Worm (Caenorhabditis elegans) whole organism, L4 larva: ENCODE results near the gene Y75B12B.3.
A peak's percentile ranks its signal among the peaks of the same experiment; 100 is the strongest.

ENCODE experiments used
- F10B5.3 ChIP-seq: sonication (generic microtip); optimal IDR thresholded peaks from 2 replicates; lab custom pipeline; 2016; ENCODE audit warnings: mild to moderate bottlenecking, missing genetic modification characterization, missing compliant biosample characterization
- T26A8.4 ChIP-seq: fragments of 200-800 bp; sonication (Bioruptor generic); IDR thresholded peaks from 2 replicates; pipeline ENCODE4 v1.3.6; 2022; ENCODE audit warnings: missing genetic modification characterization, missing compliant biosample characterization
- Y105C5A.15 ChIP-seq: fragments of 200-800 bp; sonication (Bioruptor generic); IDR thresholded peaks from 2 replicates; pipeline ENCODE4 v1.3.6; 2022; ENCODE audit warnings: missing genetic modification characterization, missing compliant biosample characterization
- Y48G9A.11 ChIP-seq: fragments of 200-800 bp; sonication (Bioruptor generic); IDR thresholded peaks from 2 replicates; pipeline ENCODE4 v1.3.6; 2022; ENCODE audit warnings: missing genetic modification reagents, missing genetic modification characterization, missing compliant biosample characterization
- aha-1 ChIP-seq: fragments of 150-350 bp; peaks from one replicate; lab custom pipeline; 2014; ENCODE audit warnings: missing biosample characterization, missing genetic modification characterization
- attf-4 ChIP-seq: sonication (generic microtip); optimal IDR thresholded peaks from 3 replicates; lab custom pipeline; 2017; ENCODE audit warnings: missing biosample characterization, missing genetic modification characterization
- ceh-20 ChIP-seq: fragments of 200-800 bp; sonication (Bioruptor generic); IDR thresholded peaks from 2 replicates; pipeline ENCODE4 v1.3.6; 2022; ENCODE audit warnings: missing genetic modification reagents, missing genetic modification characterization, missing compliant biosample characterization
- ceh-44 ChIP-seq: fragments of 200-800 bp; sonication (Bioruptor generic); IDR thresholded peaks from 2 replicates; pipeline ENCODE4 v1.3.6; 2022; ENCODE audit warnings: missing genetic modification reagents, missing genetic modification characterization, missing compliant biosample characterization
- ceh-62 ChIP-seq: sonication (generic microtip); optimal IDR thresholded peaks from 2 replicates; lab custom pipeline; 2017; ENCODE audit warnings: missing biosample characterization, missing genetic modification characterization
- dmd-6 ChIP-seq: fragments of 200-800 bp; sonication (Bioruptor generic); IDR thresholded peaks from 2 replicates; pipeline ENCODE4 v1.3.6; 2022; ENCODE audit warnings: missing genetic modification reagents, missing genetic modification characterization, missing compliant biosample characterization
- duxl-1 ChIP-seq: sonication (generic microtip); optimal IDR thresholded peaks from 2 replicates; lab custom pipeline; 2016; ENCODE audit warnings: mild to moderate bottlenecking, missing genetic modification characterization, moderate library complexity, missing compliant biosample characterization; ENCODE audit not compliant: poor library complexity
- dve-1 ChIP-seq: sonication (generic microtip); optimal IDR thresholded peaks from 2 replicates; lab custom pipeline; 2017; ENCODE audit warnings: antibody characterized with exemption, mild to moderate bottlenecking, missing genetic modification characterization, missing compliant biosample characterization; ENCODE audit not compliant: insufficient read depth
- hlh-11 ChIP-seq: fragments of 200-800 bp; sonication (Bioruptor generic); optimal IDR thresholded peaks from 2 replicates; lab custom pipeline; 2018; ENCODE audit warnings: mild to moderate bottlenecking, missing genetic modification characterization, missing compliant biosample characterization
- hlh-30 ChIP-seq: sonication (generic microtip); optimal IDR thresholded peaks from 2 replicates; lab custom pipeline; 2017; ENCODE audit warnings: antibody characterized with exemption, mild to moderate bottlenecking, missing genetic modification characterization, missing compliant biosample characterization; ENCODE audit not compliant: insufficient read depth
- hmg-1.1 ChIP-seq: fragments of 200-800 bp; sonication (Bioruptor generic); IDR thresholded peaks from 2 replicates; pipeline ENCODE4 v1.3.6; 2022; ENCODE audit warnings: missing genetic modification reagents, missing genetic modification characterization, missing compliant biosample characterization
- lin-13 ChIP-seq: fragments of 150-350 bp; optimal IDR thresholded peaks from 2 replicates; lab custom pipeline; 2014; ENCODE audit warnings: missing biosample characterization, missing genetic modification reagents, missing genetic modification characterization
- lin-38 ChIP-seq: fragments of 200-800 bp; sonication (Bioruptor generic); IDR thresholded peaks from 2 replicates; pipeline ENCODE4 v1.3.6; 2022; ENCODE audit warnings: missing genetic modification reagents, missing genetic modification characterization, missing compliant biosample characterization
- lin-39 ChIP-seq: fragments of 150-350 bp; optimal IDR thresholded peaks from 2 replicates; lab custom pipeline; 2014; ENCODE audit warnings: missing biosample characterization, missing genetic modification reagents, missing genetic modification characterization
- madf-5 ChIP-seq, 2 experiments: fragments of 200-800 bp; sonication (Bioruptor generic); IDR thresholded peaks; 2 replicates each; pipeline ENCODE4 v1.3.6; 2022; ENCODE audit warnings: missing compliant biosample characterization in 2 of 2, missing genetic modification characterization in 2 of 2
- mdl-1 ChIP-seq, 2 experiments: fragments of 150-350 bp in 1 of 2; sonication (generic microtip) in 1 of 2; optimal IDR thresholded peaks; 2 replicates each; lab custom pipeline; 2014 to 2017; ENCODE audit warnings: missing biosample characterization in 2 of 2, missing genetic modification characterization in 2 of 2
- mdt-29 ChIP-seq: fragments of 200-800 bp; sonication (Bioruptor generic); IDR thresholded peaks from 2 replicates; pipeline ENCODE4 v1.3.6; 2022; ENCODE audit warnings: missing genetic modification reagents, missing genetic modification characterization, missing compliant biosample characterization
- mep-1 ChIP-seq: fragments of 150-350 bp; sonication (generic microtip); optimal IDR thresholded peaks from 3 replicates; lab custom pipeline; 2014; ENCODE audit warnings: missing biosample characterization, missing genetic modification characterization
- mxl-2 ChIP-seq: fragments of 200-800 bp; sonication (Bioruptor generic); conservative IDR thresholded peaks from 2 replicates; pipeline ENCODE4 v1.3.6; 2022; ENCODE audit warnings: missing genetic modification reagents, missing genetic modification characterization, missing compliant biosample characterization
- nhr-10 ChIP-seq: fragments of 150-350 bp; optimal IDR thresholded peaks from 2 replicates; lab custom pipeline; 2014; ENCODE audit warnings: missing biosample characterization, missing genetic modification characterization
- nhr-11 ChIP-seq: fragments of 150-350 bp; optimal IDR thresholded peaks from 2 replicates; lab custom pipeline; 2014; ENCODE audit warnings: missing biosample characterization, missing genetic modification characterization
- nhr-28 ChIP-seq: fragments of 150-350 bp; optimal IDR thresholded peaks from 2 replicates; lab custom pipeline; 2014; ENCODE audit warnings: missing biosample characterization, missing genetic modification characterization
- nhr-48 ChIP-seq: sonication (generic microtip); optimal IDR thresholded peaks from 2 replicates; lab custom pipeline; 2016; ENCODE audit warnings: mild to moderate bottlenecking, missing genetic modification characterization, missing compliant biosample characterization
- nhr-76 ChIP-seq: fragments of 150-350 bp; optimal IDR thresholded peaks from 2 replicates; lab custom pipeline; 2014; ENCODE audit warnings: missing biosample characterization, missing genetic modification characterization
- pha-4 ChIP-seq, 2 experiments: fragments of 150-350 bp in 1 of 2; fragments of 200-800 bp in 1 of 2; sonication (Bioruptor generic) in 1 of 2; IDR thresholded peaks in 1 of 2; optimal IDR thresholded peaks in 1 of 2; 2 replicates each; pipeline versions ENCODE4 v1.3.6 to Lab custom; 2014 to 2022; ENCODE audit warnings: missing genetic modification characterization in 2 of 2, missing genetic modification reagents in 2 of 2, missing biosample characterization in 1 of 2, missing compliant biosample characterization in 1 of 2
- pqm-1 ChIP-seq: sonication (generic microtip); optimal IDR thresholded peaks from 2 replicates; lab custom pipeline; 2017; ENCODE audit warnings: missing biosample characterization, missing genetic modification characterization
- saeg-2 ChIP-seq: fragments of 200-800 bp; sonication (Bioruptor generic); IDR thresholded peaks from 2 replicates; pipeline ENCODE4 v1.3.6; 2022; ENCODE audit warnings: missing genetic modification reagents, missing genetic modification characterization, missing compliant biosample characterization
- snpc-1.2 ChIP-seq: fragments of 200-800 bp; sonication (Bioruptor generic); IDR thresholded peaks from 2 replicates; pipeline ENCODE4 v1.3.6; 2022; ENCODE audit warnings: missing genetic modification reagents, missing genetic modification characterization, missing compliant biosample characterization
- zfp-2 ChIP-seq: sonication (generic microtip); optimal IDR thresholded peaks from 2 replicates; lab custom pipeline; 2016; ENCODE audit warnings: mild to moderate bottlenecking, missing genetic modification characterization, missing compliant biosample characterization
- zip-2 ChIP-seq: fragments of 150-350 bp; optimal IDR thresholded peaks from 2 replicates; lab custom pipeline; 2014; ENCODE audit warnings: missing biosample characterization, missing genetic modification characterization
- ztf-11 ChIP-seq: fragments of 150-350 bp; optimal IDR thresholded peaks from 2 replicates; lab custom pipeline; 2014; ENCODE audit warnings: missing biosample characterization, missing genetic modification characterization
- ztf-7 ChIP-seq: fragments of 150-350 bp; optimal IDR thresholded peaks from 2 replicates; lab custom pipeline; 2014; ENCODE audit warnings: missing biosample characterization, missing genetic modification characterization

Y75B12B.3 gene

ce11 chrV:15184097-15185040 lies 1.7 kb downstream of the Y75B12B.3 start, which contains the start of gene Y75B12B.1 (continued):
- TF ChIP-seq nhr-76 (tag; lab: Kevin White, UChicago) (no peak), T26A8.4 (GFP tag; lab: Robert Waterston, UW) (no peak), Y48G9A.11 (peak; percentile 21; the same call in 1 of the 2 replicates), ztf-11 (tag; lab: Kevin White, UChicago) (no peak), ceh-20 (GFP tag; lab: Robert Waterston, UW) (no peak), nhr-11 (tag; lab: Kevin White, UChicago) (no peak), nhr-48 (tag; lab: Kevin White, UChicago) (no peak), duxl-1 (tag; lab: Kevin White, UChicago) (no peak), nhr-10 (tag; lab: Kevin White, UChicago) (no peak), ceh-44 (GFP tag; lab: Robert Waterston, UW) (no peak), Y105C5A.15 (no peak), snpc-1.2 (GFP tag; lab: Robert Waterston, UW) (0 out of 2 replicates have a peak, but pooled peaks have one; percentile 39), mdl-1 (tag; optimal IDR thresholded peaks at IDR 0.05; lab: Kevin White, UChicago) (no peak), pqm-1 (tag; lab: Kevin White, UChicago) (no peak), hmg-1.1 (GFP tag; lab: Robert Waterston, UW) (no peak), lin-38 (GFP tag; lab: Robert Waterston, UW) (peak; percentile 74), zfp-2 (tag; lab: Kevin White, UChicago) (no peak), mdt-29 (no peak), hlh-11 (tag; lab: Kevin White, UChicago) (no peak), F10B5.3 (tag; lab: Kevin White, UChicago) (no peak), ztf-7 (tag; lab: Kevin White, UChicago) (no peak), mxl-2 (GFP tag; lab: Robert Waterston, UW) (no peak), ceh-62 (tag; lab: Kevin White, UChicago) (no peak), attf-4 (tag; lab: Kevin White, UChicago) (no peak), madf-5 (GFP tag; IDR thresholded peaks at IDR 0.05; lab: Robert Waterston, UW) (no peak), hlh-30 (no peak), lin-13 (GFP tag; lab: Kevin White, UChicago) (peak; percentile 12)

DNA sequence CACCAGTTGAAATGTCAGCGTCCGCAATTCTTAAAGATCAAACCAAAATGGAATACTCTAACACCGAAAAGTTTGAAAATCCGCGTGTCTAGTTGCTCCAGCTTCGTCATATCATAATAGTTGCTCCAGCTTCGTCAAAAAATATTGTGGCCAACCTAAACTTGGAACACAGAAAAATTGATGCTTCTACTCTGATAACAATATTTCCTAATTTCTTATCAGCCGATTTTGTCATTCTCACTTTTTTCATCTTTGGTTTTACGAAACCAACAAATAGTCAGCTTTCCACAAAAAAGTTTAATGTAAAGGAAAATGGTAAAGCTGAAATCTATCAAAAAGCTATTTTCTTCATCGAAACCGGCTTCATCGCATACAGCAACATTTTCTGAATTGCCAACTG lies 3.7 kb downstream of the Y75B12B.3 start, which contains the start of gene fbxa-84:
Gene fbxa-84 (plus strand): TSS at position 34 of the 400 bp plus-strand sequence.
- TF ChIP-seq dmd-6 (GFP tag; lab: Robert Waterston, UW) (peak; percentile 33; the same call in 1 of the 2 replicates), nhr-28 (tag; lab: Kevin White, UChicago) (peak; percentile 10), mep-1 (tag; lab: Kevin White, UChicago) (no peak), pha-4 (GFP tag; IDR thresholded peaks at IDR 0.05; lab: Robert Waterston, UW) (no peak), pha-4 (tag; optimal IDR thresholded peaks at IDR 0.05; lab: Kevin White, UChicago) (no peak), dve-1 (tag; lab: Kevin White, UChicago) (peak; percentile 2), pqm-1 (tag; lab: Kevin White, UChicago) (peak; percentile 9)

DNA sequence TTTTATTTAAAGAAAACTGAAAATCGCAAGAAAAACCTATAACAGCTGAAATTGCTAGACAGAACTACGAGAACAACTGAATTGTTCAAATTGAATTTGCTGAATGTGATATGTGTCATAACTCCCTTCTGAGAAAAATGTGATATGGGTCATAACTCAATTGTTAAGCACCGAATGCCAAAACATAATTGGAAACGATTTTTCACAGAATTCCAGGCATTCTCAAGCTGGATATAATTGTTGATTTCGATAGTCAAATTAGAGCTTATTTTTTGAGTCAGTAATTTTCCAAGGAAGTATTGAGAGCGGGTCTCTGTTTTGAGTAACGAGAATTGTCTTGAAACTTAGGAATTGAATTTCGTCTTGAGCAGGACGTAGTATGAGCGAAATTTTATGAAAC lies 4.2 kb downstream of the Y75B12B.3 start:
- no peak for TF ChIP-seq lin-39 (tag; lab: Kevin White, UChicago)
- TF ChIP-seq aha-1 (tag; lab: Kevin White, UChicago) = no peak
- TF ChIP-seq saeg-2 (GFP tag; lab: Robert Waterston, UW) = no peak
- TF ChIP-seq zip-2 (tag; lab: Kevin White, UChicago) = no peak
- TF ChIP-seq dve-1 (tag; lab: Kevin White, UChicago) = no peak
- no peak for TF ChIP-seq nhr-76 (tag; lab: Kevin White, UChicago)
- TF ChIP-seq nhr-11 (tag; lab: Kevin White, UChicago) = no peak
